Worm (Caenorhabditis elegans) whole organism, L3 larva: ENCODE data around the gene snb-7.

Experiments used
- R02D3.7 ChIP-seq: fragments of 150-350 bp; optimal IDR thresholded peaks from 2 replicates; lab custom pipeline; 2014; ENCODE audit warnings: missing biosample characterization, missing genetic modification characterization
- ZK546.5 ChIP-seq: sonication (generic microtip); optimal IDR thresholded peaks from 2 replicates; lab custom pipeline; 2017; ENCODE audit warnings: missing biosample characterization, missing genetic modification characterization
- aly-2 ChIP-seq: fragments of 150-350 bp; optimal IDR thresholded peaks from 2 replicates; lab custom pipeline; 2014; ENCODE audit warnings: missing biosample characterization, missing genetic modification characterization
- ama-1 ChIP-seq: fragments of 150-350 bp; optimal IDR thresholded peaks from 2 replicates; lab custom pipeline; 2018
- ceh-16 ChIP-seq: sonication (generic microtip); optimal IDR thresholded peaks from 2 replicates; lab custom pipeline; 2017; ENCODE audit warnings: missing biosample characterization, missing genetic modification characterization
- ceh-28 ChIP-seq: fragments of 150-350 bp; optimal IDR thresholded peaks from 2 replicates; lab custom pipeline; 2014; ENCODE audit warnings: missing biosample characterization, missing genetic modification reagents, missing genetic modification characterization
- ceh-82 ChIP-seq: fragments of 150-350 bp; optimal IDR thresholded peaks from 2 replicates; lab custom pipeline; 2014; ENCODE audit warnings: missing biosample characterization, missing genetic modification characterization
- ceh-9 ChIP-seq: sonication (generic microtip); optimal IDR thresholded peaks from 2 replicates; lab custom pipeline; 2018; ENCODE audit warnings: missing biosample characterization, missing genetic modification characterization
- daf-12 ChIP-seq: fragments of 150-350 bp; optimal IDR thresholded peaks from 2 replicates; lab custom pipeline; 2014; ENCODE audit warnings: missing biosample characterization, missing genetic modification reagents, missing genetic modification characterization
- egl-27 ChIP-seq: sonication (generic microtip); optimal IDR thresholded peaks from 4 replicates; lab custom pipeline; 2017; ENCODE audit warnings: missing biosample characterization, missing genetic modification reagents, missing genetic modification characterization
- egl-5 ChIP-seq: fragments of 150-350 bp; optimal IDR thresholded peaks from 2 replicates; lab custom pipeline; 2017; ENCODE audit warnings: missing biosample characterization, missing genetic modification reagents, missing genetic modification characterization, inconsistent platforms
- elt-1 ChIP-seq: fragments of 150-350 bp; optimal IDR thresholded peaks from 2 replicates; lab custom pipeline; 2014; ENCODE audit warnings: missing biosample characterization, missing genetic modification characterization
- elt-2 ChIP-seq: sonication (generic microtip); optimal IDR thresholded peaks from 2 replicates; lab custom pipeline; 2016; ENCODE audit warnings: missing genetic modification reagents, mild to moderate bottlenecking, missing genetic modification characterization, missing compliant biosample characterization
- elt-3 ChIP-seq, 3 experiments: fragments of 150-350 bp in 1 of 3; sonication (generic microtip) in 2 of 3; optimal IDR thresholded peaks; 2 replicates in 2 of 3; 4 replicates in 1 of 3; lab custom pipeline; 2014 to 2017; ENCODE audit warnings: missing biosample characterization in 3 of 3, missing genetic modification characterization in 3 of 3
- fos-1 ChIP-seq: fragments of 150-350 bp; optimal IDR thresholded peaks from 2 replicates; lab custom pipeline; 2014; ENCODE audit warnings: missing biosample characterization, missing genetic modification characterization
- hmg-11 ChIP-seq: sonication (generic microtip); optimal IDR thresholded peaks from 2 replicates; lab custom pipeline; 2016; ENCODE audit warnings: missing genetic modification characterization, missing compliant biosample characterization
- jun-1 ChIP-seq: fragments of 150-350 bp; optimal IDR thresholded peaks from 2 replicates; lab custom pipeline; 2014; ENCODE audit warnings: missing biosample characterization, missing genetic modification reagents, missing genetic modification characterization
- lin-15B ChIP-seq: fragments of 150-350 bp; optimal IDR thresholded peaks from 2 replicates; lab custom pipeline; 2014; ENCODE audit warnings: missing biosample characterization, missing genetic modification characterization
- lsy-12 ChIP-seq: sonication (generic microtip); optimal IDR thresholded peaks from 2 replicates; lab custom pipeline; 2016; ENCODE audit warnings: mild to moderate bottlenecking, missing genetic modification characterization, missing compliant biosample characterization
- mdl-1 ChIP-seq: fragments of 150-350 bp; optimal IDR thresholded peaks from 2 replicates; lab custom pipeline; 2014; ENCODE audit warnings: missing biosample characterization, missing genetic modification characterization
- nfya-1 ChIP-seq: sonication (generic microtip); optimal IDR thresholded peaks from 2 replicates; lab custom pipeline; 2017; ENCODE audit warnings: missing genetic modification characterization, mild to moderate bottlenecking, missing compliant biosample characterization, antibody characterized with exemption, moderate library complexity; ENCODE audit not compliant: insufficient read depth
- nhr-11 ChIP-seq: fragments of 150-350 bp; optimal IDR thresholded peaks from 2 replicates; lab custom pipeline; 2014; ENCODE audit warnings: missing biosample characterization, missing genetic modification characterization
- nhr-12 ChIP-seq: fragments of 150-350 bp; optimal IDR thresholded peaks from 2 replicates; lab custom pipeline; 2014; ENCODE audit warnings: missing biosample characterization, missing genetic modification characterization
- nhr-23 ChIP-seq: fragments of 150-350 bp; optimal IDR thresholded peaks from 2 replicates; lab custom pipeline; 2014; ENCODE audit warnings: missing biosample characterization, missing genetic modification reagents, missing genetic modification characterization
- nhr-25 ChIP-seq: sonication (generic microtip); optimal IDR thresholded peaks from 2 replicates; lab custom pipeline; 2017; ENCODE audit warnings: missing biosample characterization, missing genetic modification characterization
- nhr-28 ChIP-seq: fragments of 150-350 bp; optimal IDR thresholded peaks from 2 replicates; lab custom pipeline; 2014; ENCODE audit warnings: missing biosample characterization, missing genetic modification characterization
- nhr-43 ChIP-seq: sonication (generic microtip); optimal IDR thresholded peaks from 2 replicates; lab custom pipeline; 2016; ENCODE audit warnings: mild to moderate bottlenecking, missing genetic modification characterization, missing compliant biosample characterization; ENCODE audit not compliant: poor library complexity, severe bottlenecking
- nhr-67 ChIP-seq: fragments of 150-350 bp; optimal IDR thresholded peaks from 2 replicates; lab custom pipeline; 2014; ENCODE audit warnings: missing biosample characterization, missing genetic modification characterization
- nhr-77 ChIP-seq: fragments of 150-350 bp; optimal IDR thresholded peaks from 2 replicates; lab custom pipeline; 2014; ENCODE audit warnings: missing biosample characterization, missing genetic modification characterization
- pha-4 ChIP-seq: fragments of 150-350 bp; optimal IDR thresholded peaks from 2 replicates; lab custom pipeline; 2014; ENCODE audit warnings: missing biosample characterization, missing genetic modification reagents, missing genetic modification characterization
- pqm-1 ChIP-seq: fragments of 150-350 bp; optimal IDR thresholded peaks from 2 replicates; lab custom pipeline; 2017; ENCODE audit warnings: missing biosample characterization, missing genetic modification characterization, inconsistent platforms
- skn-1 ChIP-seq: fragments of 150-350 bp; optimal IDR thresholded peaks from 2 replicates; lab custom pipeline; 2014; ENCODE audit warnings: missing biosample characterization, missing genetic modification characterization
- snpc-4 ChIP-seq: fragments of 150-350 bp; optimal IDR thresholded peaks from 2 replicates; lab custom pipeline; 2014; ENCODE audit warnings: missing biosample characterization, missing genetic modification characterization
- unc-62 ChIP-seq: fragments of 150-350 bp; sonication (generic microtip); optimal IDR thresholded peaks from 4 replicates; lab custom pipeline; 2014; ENCODE audit warnings: missing biosample characterization, missing genetic modification reagents, missing genetic modification characterization
- ztf-4 ChIP-seq: fragments of 150-350 bp; optimal IDR thresholded peaks from 2 replicates; lab custom pipeline; 2014; ENCODE audit warnings: missing biosample characterization, missing genetic modification characterization

Gene snb-7

DNA sequence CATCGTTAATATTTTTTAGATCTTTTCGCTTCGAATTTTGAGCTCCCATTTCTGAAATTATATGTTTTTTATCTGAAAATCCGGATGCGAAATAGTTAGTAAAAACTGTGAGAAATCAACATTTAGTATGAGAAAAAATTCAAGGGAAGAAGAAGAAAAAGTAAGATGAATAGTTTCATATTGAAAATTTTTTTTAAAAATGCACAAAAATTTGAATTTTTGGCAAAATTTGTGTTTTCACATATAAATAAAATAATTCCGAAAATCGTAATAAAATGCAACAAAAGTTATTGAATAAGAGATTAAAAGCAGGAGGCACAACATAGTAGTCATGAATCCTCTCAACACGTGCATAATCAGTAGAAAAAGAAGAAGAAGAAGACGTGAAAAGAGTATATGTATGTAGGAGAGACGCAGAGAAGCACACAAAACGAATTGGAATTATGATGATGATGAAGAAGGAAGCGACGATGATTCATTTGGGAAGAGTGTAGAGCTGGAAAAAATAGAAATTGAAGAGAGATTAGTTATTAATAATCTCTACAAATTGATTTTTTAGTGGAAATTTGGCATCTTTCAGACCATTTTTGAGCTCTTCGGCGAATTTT, 5.4 kb downstream of the snb-7 start, which contains the start of gene eak-7:
Gene eak-7 (minus strand): TSS at position 51 of the 608 bp plus-strand sequence.
- TF ChIP-seq lin-15B (tag; lab: Kevin White, UChicago) (no peak), hmg-11 (tag; lab: Kevin White, UChicago) (no peak), unc-62 (GFP tag; lab: Kevin White, UChicago) (no peak), nhr-25 (tag; lab: Kevin White, UChicago) (no peak), aly-2 (no peak)

DNA sequence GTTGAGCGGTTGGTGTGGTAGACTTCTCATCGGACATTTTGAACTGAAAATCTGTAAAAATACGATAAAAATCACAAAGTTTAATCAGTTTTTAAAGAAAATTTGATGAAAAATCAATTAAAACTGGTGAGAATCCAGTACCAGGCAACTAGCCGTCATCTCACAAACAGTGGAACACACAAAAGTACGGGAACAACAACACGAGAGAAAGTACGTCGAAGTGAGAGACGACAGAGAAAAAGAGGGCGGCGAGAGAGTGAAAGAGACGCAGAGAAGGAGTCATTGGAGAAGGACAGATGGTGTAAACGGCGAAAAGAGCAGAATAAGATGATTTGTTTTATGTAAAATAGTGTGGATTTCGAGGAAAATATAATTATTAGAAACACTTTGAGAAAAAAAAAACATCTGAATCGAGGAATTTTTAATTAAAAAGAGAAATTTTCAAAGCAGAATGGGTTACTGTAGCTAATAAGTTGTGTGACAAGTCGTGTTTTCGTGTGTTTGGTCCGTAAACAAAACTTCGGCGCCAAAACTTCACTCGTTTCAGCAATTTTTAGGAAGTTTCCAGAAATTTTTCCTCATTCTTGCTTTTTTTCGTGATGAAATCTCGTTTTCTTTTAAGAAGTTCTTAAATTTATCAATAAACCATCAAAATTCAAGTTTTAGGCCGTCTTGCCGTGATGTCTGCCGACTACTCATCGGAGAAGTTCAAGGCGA, 6.7 kb downstream of the snb-7 start, which contains the start of the genes hsb-1 and let-99:
Gene hsb-1 (minus strand): TSS at position 51 of the 717 bp plus-strand sequence.
Gene let-99 (plus strand): TSS at position 667 of the 717 bp plus-strand sequence.
- TF ChIP-seq daf-12 (tag; lab: Kevin White, UChicago): no peak
- no peak for TF ChIP-seq ceh-16 (tag; lab: Kevin White, UChicago)
- TF ChIP-seq egl-27 (tag; lab: Kevin White, UChicago): no peak
- no peak for TF ChIP-seq ZK546.5 (tag; lab: Kevin White, UChicago)
- no peak for TF ChIP-seq nhr-12 (tag; lab: Kevin White, UChicago)
- TF ChIP-seq elt-2 (tag; lab: Kevin White, UChicago): peak; percentile 12
- peak; percentile 8 for TF ChIP-seq egl-5
- TF ChIP-seq snpc-4 (tag; lab: Kevin White, UChicago): no peak
- no peak for TF ChIP-seq ztf-4 (tag; lab: Kevin White, UChicago)
- no peak for TF ChIP-seq jun-1 (tag; lab: Kevin White, UChicago)
- TF ChIP-seq ceh-28: no peak
- no peak for TF ChIP-seq nhr-77 (tag; lab: Kevin White, UChicago)
- TF ChIP-seq nhr-25 (tag; lab: Kevin White, UChicago): peak; percentile 31
- no peak for TF ChIP-seq pqm-1 (tag; lab: Kevin White, UChicago)
- no peak for TF ChIP-seq nhr-67 (tag; lab: Kevin White, UChicago)
- no peak for TF ChIP-seq nhr-43 (tag; lab: Kevin White, UChicago)
- TF ChIP-seq nhr-11 (tag; lab: Kevin White, UChicago): no peak

DNA sequence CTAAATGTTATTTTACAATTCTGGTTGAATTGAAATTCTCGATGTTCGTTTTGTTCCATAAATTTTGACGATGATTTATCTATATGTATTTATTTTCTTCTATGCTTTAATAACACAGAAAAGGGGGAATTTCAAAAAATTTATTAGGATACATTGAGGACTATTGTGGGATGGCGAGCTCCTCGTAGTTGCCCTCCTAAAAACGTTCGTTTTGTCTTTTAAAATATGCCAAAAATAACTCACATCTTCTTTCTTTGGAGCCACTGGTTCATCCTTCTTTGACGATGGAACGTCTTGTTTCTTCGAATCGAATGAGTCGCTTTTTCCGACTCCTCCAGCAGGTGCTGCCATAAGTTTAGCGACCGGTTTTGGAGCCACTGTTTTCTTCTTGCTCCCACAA, 9.9 kb downstream of the snb-7 start:
- no peak for TF ChIP-seq lsy-12
- no peak for TF ChIP-seq egl-27 (tag; lab: Kevin White, UChicago)
- no peak for TF ChIP-seq fos-1 (tag; lab: Kevin White, UChicago)
- TF ChIP-seq skn-1 (tag; lab: Kevin White, UChicago): no peak
- TF ChIP-seq mdl-1 (tag; lab: Kevin White, UChicago): no peak
- TF ChIP-seq lin-15B (tag; lab: Kevin White, UChicago): no peak
- no peak for TF ChIP-seq aly-2
- no peak for TF ChIP-seq daf-12 (tag; lab: Kevin White, UChicago)
- no peak for TF ChIP-seq elt-2 (tag; lab: Kevin White, UChicago)
- TF ChIP-seq ceh-9 (tag; lab: Kevin White, UChicago): no peak
- TF ChIP-seq ama-1: no peak
- TF ChIP-seq unc-62 (GFP tag; lab: Kevin White, UChicago): no peak
- TF ChIP-seq R02D3.7 (tag; lab: Kevin White, UChicago): no peak
- TF ChIP-seq ceh-82: no peak

DNA sequence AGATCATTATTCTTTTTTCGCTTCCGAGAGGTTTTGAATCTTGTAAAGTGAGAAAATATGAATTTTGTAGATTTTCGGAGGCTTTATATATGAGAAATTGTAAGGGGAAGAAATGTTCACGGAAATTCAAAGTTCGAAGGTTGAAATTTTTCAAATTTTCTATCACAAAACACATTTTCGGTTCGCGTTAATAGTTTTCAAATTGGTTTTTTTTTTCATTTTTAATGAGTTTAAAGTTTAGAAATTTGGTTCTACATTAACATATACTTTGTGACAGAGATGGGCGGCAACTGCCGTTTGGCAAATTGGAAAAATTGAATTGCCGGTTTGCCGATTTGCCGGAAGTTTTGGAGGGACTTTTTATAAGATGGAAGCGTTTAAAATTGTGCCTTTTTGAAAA, 10.4 kb downstream of the snb-7 start, which contains the start of gene K08E7.4:
Gene K08E7.4 (minus strand): TSS at position 101 of the 400 bp plus-strand sequence.
- TF ChIP-seq nhr-28 (tag; lab: Kevin White, UChicago): no peak
- TF ChIP-seq pha-4 (tag; lab: Kevin White, UChicago): no peak

DNA sequence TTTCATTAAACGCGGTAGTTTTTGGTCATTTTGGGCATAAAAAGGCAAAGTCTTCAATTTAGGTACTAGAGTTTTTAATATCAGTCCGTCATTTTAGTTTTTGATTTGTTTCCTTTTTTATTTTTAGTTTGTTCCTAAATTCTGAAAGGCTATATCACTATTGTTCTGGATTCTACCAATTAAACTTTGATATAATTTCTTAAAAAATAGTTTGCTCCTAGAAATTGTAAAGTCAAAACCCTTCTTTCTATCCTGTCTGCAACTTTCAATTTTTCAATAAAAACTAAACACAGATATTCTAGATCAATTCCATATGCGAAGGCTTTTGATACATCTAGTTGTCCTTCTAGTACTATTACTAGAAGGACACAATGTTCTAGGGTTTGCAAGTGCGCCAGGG, 12.4 kb downstream of the snb-7 start, which contains the start of gene K08E7.5:
Gene K08E7.5 (plus strand): TSS at position 301 of the 400 bp plus-strand sequence.
- TF ChIP-seq elt-3 (tag; optimal IDR thresholded peaks at IDR 0.05; lab: Kevin White, UChicago) (no peak), nhr-11 (tag; lab: Kevin White, UChicago) (no peak), elt-1 (tag; lab: Kevin White, UChicago) (no peak), nfya-1 (no peak), ztf-4 (tag; lab: Kevin White, UChicago) (no peak), nhr-23 (tag; lab: Kevin White, UChicago) (no peak), ZK546.5 (tag; lab: Kevin White, UChicago) (no peak)
